Fruit fly (Drosophila melanogaster): ENCODE data around the gene Ak3.

Ak3 gene

DNA sequence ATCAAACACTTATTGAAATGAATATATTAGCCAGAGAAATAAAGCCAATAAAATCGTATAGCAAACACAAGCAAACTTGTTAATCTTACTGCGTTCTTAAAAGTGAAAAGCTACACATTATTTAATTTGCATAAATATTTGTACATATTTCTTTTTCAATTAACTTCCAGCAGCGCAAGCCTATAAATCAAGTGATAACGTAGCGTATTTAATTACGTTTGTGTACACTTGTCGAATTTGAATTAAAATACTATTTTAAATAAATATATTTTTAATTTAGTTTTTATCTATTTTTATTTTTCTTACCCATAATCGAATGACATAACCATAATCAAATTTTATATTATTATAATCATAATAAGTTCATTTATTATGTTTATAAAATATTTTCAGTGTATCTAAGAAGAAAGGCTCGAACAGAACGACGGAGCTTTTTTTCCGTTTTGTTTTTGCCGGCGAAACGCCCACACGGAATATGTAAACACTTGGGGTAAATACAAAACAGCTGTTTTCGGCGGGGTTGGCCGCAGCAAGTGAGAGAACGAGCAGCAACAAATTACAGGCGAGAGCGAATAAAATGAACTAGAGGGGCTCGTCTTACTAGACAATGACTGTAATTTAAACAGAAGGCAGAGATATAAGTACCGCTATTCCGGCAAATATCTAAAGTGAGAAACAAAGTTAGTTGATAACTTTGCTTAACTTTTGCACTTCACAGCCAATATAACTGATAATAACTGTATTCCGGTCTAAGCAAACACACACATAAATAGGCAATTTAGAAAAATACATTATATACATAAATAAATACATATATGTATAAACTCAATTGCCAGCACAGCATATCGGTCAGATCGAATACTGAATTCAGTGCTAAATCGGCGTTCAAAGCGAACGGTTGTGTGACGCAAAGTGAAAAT lies 13.6 kb downstream of the Ak3 start, which contains the start of gene Sodh2 (continued):
- TF ChIP-seq Hr38 (GFP tag; optimal IDR thresholded peaks at IDR 0.05) (no peak), spab (GFP tag; optimal IDR thresholded peaks at IDR 0.05) (peak; percentile 35), Smox (GFP tag; optimal IDR thresholded peaks at IDR 0.05) (peak; percentile 42), Sox15 (GFP tag; optimal IDR thresholded peaks at IDR 0.05) (no peak), cyc (GFP tag; optimal IDR thresholded peaks at IDR 0.05) (peak; percentile 16), fkh (GFP tag; optimal IDR thresholded peaks at IDR 0.05) (peak; percentile 97), acj6 (GFP tag; optimal IDR thresholded peaks at IDR 0.05) (peak; percentile 26), salr (GFP tag; optimal IDR thresholded peaks at IDR 0.05) (peak in 1 of 2 experiments; percentile 54), dsx (GFP tag; optimal IDR thresholded peaks at IDR 0.05; ENCODE audit: poor library complexity, severe bottlenecking) (peak; percentile 70), CG16779 (tag; optimal IDR thresholded peaks at IDR 0.05) (peak; percentile 45), CG31627 (GFP tag; optimal IDR thresholded peaks at IDR 0.05) (peak; percentile 7), CG11902 (GFP tag; optimal IDR thresholded peaks at IDR 0.05) (no peak), CG32006 (GFP tag; optimal IDR thresholded peaks at IDR 0.05) (peak; percentile 63), CG4318 (GFP tag; optimal IDR thresholded peaks at IDR 0.05) (no peak), Lpt (GFP tag; optimal IDR thresholded peaks at IDR 0.05) (peak; percentile 43), vri (GFP tag; optimal IDR thresholded peaks at IDR 0.05) (peak; percentile 78), CG3919 (GFP tag; optimal IDR thresholded peaks at IDR 0.05) (peak; percentile 52), CG6276 (GFP tag; optimal IDR thresholded peaks at IDR 0.05) (peak; percentile 56), ss (GFP tag; optimal IDR thresholded peaks at IDR 0.05) (peak; percentile 28 to 66), Sox102F (GFP tag; optimal IDR thresholded peaks at IDR 0.05) (peak; percentile 77), CG6808 (GFP tag; optimal IDR thresholded peaks at IDR 0.05) (peak; percentile 45), fd59A (GFP tag; optimal IDR thresholded peaks at IDR 0.05) (no peak), eg (GFP tag; IDR thresholded peaks at IDR 0.05) (peak; percentile 88), CG10669 (GFP tag; optimal IDR thresholded peaks at IDR 0.05) (peak; percentile 50), CG15336 (GFP tag; IDR thresholded peaks at IDR 0.05) (peak; percentile 86), topi (GFP tag; optimal IDR thresholded peaks at IDR 0.05) (peak; percentile 46), CG11762 (GFP tag; optimal IDR thresholded peaks at IDR 0.05; ENCODE audit: insufficient read depth) (peak; percentile 11)

DNA sequence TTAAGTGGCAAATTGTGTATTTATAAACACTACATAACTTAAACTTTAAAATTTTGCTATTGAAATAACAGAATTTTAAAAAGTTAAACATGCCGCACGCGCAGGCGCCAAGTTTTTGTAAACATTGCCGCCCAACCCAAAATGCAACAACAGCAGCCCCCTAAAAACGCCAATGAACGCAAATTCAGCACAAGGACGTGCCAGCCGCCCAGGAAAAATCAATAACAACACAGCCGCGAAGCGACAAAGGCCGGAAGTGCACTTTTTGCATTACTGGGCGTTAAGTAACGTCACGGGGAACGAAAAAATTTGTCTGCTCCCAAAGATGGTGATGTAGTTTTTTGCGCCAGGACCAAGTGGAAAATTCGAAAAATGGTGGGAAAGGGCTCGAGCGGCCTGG lies 16.6 kb downstream of the Ak3 start, which contains the start of gene CG4596:
Gene CG4596 (plus strand): TSS at position 219 of the 400 bp plus-strand sequence.
- TF ChIP-seq Sox14 (GFP tag; optimal IDR thresholded peaks at IDR 0.05) (no peak), Eip75B (GFP tag; optimal IDR thresholded peaks at IDR 0.05) (no peak), achi (GFP tag; optimal IDR thresholded peaks at IDR 0.05) (no peak), CG1621 (tag; optimal IDR thresholded peaks at IDR 0.05) (no peak), Blimp-1 (GFP tag; optimal IDR thresholded peaks at IDR 0.05) (no peak), CG34406 (GFP tag; optimal IDR thresholded peaks at IDR 0.05) (no peak), dsx (GFP tag; optimal IDR thresholded peaks at IDR 0.05; ENCODE audit: poor library complexity, severe bottlenecking) (no peak), CG3032 (tag; optimal IDR thresholded peaks at IDR 0.05) (no peak), Hr38 (GFP tag; optimal IDR thresholded peaks at IDR 0.05) (no peak), fd59A (GFP tag; optimal IDR thresholded peaks at IDR 0.05) (no peak), CG11294 (GFP tag; IDR thresholded peaks at IDR 0.05) (no peak), OdsH (GFP tag; optimal IDR thresholded peaks at IDR 0.05) (no peak), Sox15 (GFP tag; optimal IDR thresholded peaks at IDR 0.05) (no peak), CG8632 (GFP tag; optimal IDR thresholded peaks at IDR 0.05) (no peak), Ets21C (GFP tag; optimal IDR thresholded peaks at IDR 0.05) (no peak)

All from whole organism, prepupa.